Worm (Caenorhabditis elegans): ENCODE measurements around the gene F58B3.4.

- TF ChIP-seq med-1 (GFP tag; optimal IDR thresholded peaks at IDR 0.05; ENCODE audit: insufficient read depth): no peak
- peak; percentile 81 for TF ChIP-seq flt-1 (GFP tag; IDR thresholded peaks at IDR 0.05)
- no peak for TF ChIP-seq klf-2 (GFP tag; conservative IDR thresholded peaks at IDR 0.05)
- no peak for TF ChIP-seq tab-1 (GFP tag; IDR thresholded peaks at IDR 0.05)
- TF ChIP-seq cog-1 (tag; optimal IDR thresholded peaks at IDR 0.05): no peak
- no peak for TF ChIP-seq ref-1 (GFP tag; conservative IDR thresholded peaks at IDR 0.05)
- TF ChIP-seq ztf-29 (GFP tag; IDR thresholded peaks at IDR 0.05): no peak
Observed at ce11 chrIV:11635437-11636408, 4.1 kb upstream of the F58B3.4 start, which contains the start of gene mars-1.
